Worm (Caenorhabditis elegans) whole organism, L4 larva: Measurements from ENCODE around the gene T13A10.64.

Experiments used
- F10B5.3 ChIP-seq: sonication (generic microtip); optimal IDR thresholded peaks from 2 replicates; lab custom pipeline; 2016; ENCODE audit warnings: mild to moderate bottlenecking, missing genetic modification characterization, missing compliant biosample characterization
- F49E8.2 ChIP-seq: sonication (generic microtip); optimal IDR thresholded peaks from 2 replicates; lab custom pipeline; 2016; ENCODE audit warnings: missing compliant biosample characterization, mild to moderate bottlenecking, missing genetic modification characterization, borderline replicate concordance
- Y105C5A.15 ChIP-seq: fragments of 200-800 bp; sonication (Bioruptor generic); IDR thresholded peaks from 2 replicates; pipeline ENCODE4 v1.3.6; 2022; ENCODE audit warnings: missing genetic modification characterization, missing compliant biosample characterization
- Y5F2A.4 ChIP-seq: fragments of 200-800 bp; sonication (Bioruptor generic); optimal IDR thresholded peaks from 2 replicates; lab custom pipeline; 2018; ENCODE audit warnings: mild to moderate bottlenecking, missing genetic modification characterization, missing compliant biosample characterization
- ZK337.2 ChIP-seq: fragments of 200-800 bp; sonication (Bioruptor generic); IDR thresholded peaks from 2 replicates; pipeline ENCODE4 v1.3.6; 2022; ENCODE audit warnings: missing genetic modification reagents, missing genetic modification characterization, missing compliant biosample characterization
- aha-1 ChIP-seq: fragments of 150-350 bp; peaks from one replicate; lab custom pipeline; 2014; ENCODE audit warnings: missing biosample characterization, missing genetic modification characterization
- aly-2 ChIP-seq: sonication (generic microtip); optimal IDR thresholded peaks from 2 replicates; lab custom pipeline; 2018; ENCODE audit warnings: missing biosample characterization, missing genetic modification characterization
- arid-1 ChIP-seq: fragments of 200-800 bp; sonication (Bioruptor generic); conservative IDR thresholded peaks from 2 replicates; pipeline ENCODE4 v1.3.6; 2022; ENCODE audit warnings: missing genetic modification reagents, missing genetic modification characterization, missing compliant biosample characterization
- ceh-32 ChIP-seq: sonication (generic microtip); optimal IDR thresholded peaks from 2 replicates; lab custom pipeline; 2016; ENCODE audit warnings: mild to moderate bottlenecking, missing genetic modification characterization, missing compliant biosample characterization; ENCODE audit not compliant: poor library complexity
- ceh-82 ChIP-seq: sonication (generic microtip); optimal IDR thresholded peaks from 2 replicates; lab custom pipeline; 2017; ENCODE audit warnings: missing biosample characterization, missing genetic modification characterization
- ces-1 ChIP-seq: fragments of 150-350 bp; sonication (generic microtip); optimal IDR thresholded peaks from 4 replicates; lab custom pipeline; 2014; ENCODE audit warnings: missing biosample characterization, missing genetic modification reagents, missing genetic modification characterization
- daf-16 ChIP-seq, 3 experiments: sonication (generic microtip); optimal IDR thresholded peaks; 2 replicates each; lab custom pipeline; 2016 to 2017; ENCODE audit warnings: missing genetic modification characterization in 3 of 3, missing genetic modification reagents in 3 of 3, mild to moderate bottlenecking in 2 of 3, missing compliant biosample characterization in 2 of 3, missing biosample characterization in 1 of 3, moderate library complexity in 1 of 3
- dmd-6 ChIP-seq: fragments of 200-800 bp; sonication (Bioruptor generic); IDR thresholded peaks from 2 replicates; pipeline ENCODE4 v1.3.6; 2022; ENCODE audit warnings: missing genetic modification reagents, missing genetic modification characterization, missing compliant biosample characterization
- dpl-1 ChIP-seq: fragments of 150-350 bp; optimal IDR thresholded peaks from 2 replicates; lab custom pipeline; 2014; ENCODE audit warnings: missing biosample characterization, missing genetic modification reagents, missing genetic modification characterization
- dve-1 ChIP-seq: sonication (generic microtip); optimal IDR thresholded peaks from 2 replicates; lab custom pipeline; 2017; ENCODE audit warnings: antibody characterized with exemption, mild to moderate bottlenecking, missing genetic modification characterization, missing compliant biosample characterization; ENCODE audit not compliant: insufficient read depth
- egl-27 ChIP-seq: sonication (generic microtip); optimal IDR thresholded peaks from 3 replicates; lab custom pipeline; 2017; ENCODE audit warnings: missing biosample characterization, missing genetic modification reagents, missing genetic modification characterization
- fkh-10 ChIP-seq: fragments of 150-350 bp; optimal IDR thresholded peaks from 2 replicates; lab custom pipeline; 2014; ENCODE audit warnings: missing biosample characterization, missing genetic modification reagents, missing genetic modification characterization
- hif-1 ChIP-seq, 2 experiments: sonication (generic microtip); optimal IDR thresholded peaks; 2 replicates each; lab custom pipeline; 2016 to 2017; ENCODE audit warnings: missing compliant biosample characterization in 2 of 2, missing genetic modification characterization in 2 of 2, missing genetic modification reagents in 2 of 2, missing genotype in 2 of 2, mild to moderate bottlenecking in 1 of 2
- hlh-30 ChIP-seq: sonication (generic microtip); optimal IDR thresholded peaks from 2 replicates; lab custom pipeline; 2017; ENCODE audit warnings: antibody characterized with exemption, mild to moderate bottlenecking, missing genetic modification characterization, missing compliant biosample characterization; ENCODE audit not compliant: insufficient read depth
- jun-1 ChIP-seq: fragments of 150-350 bp; optimal IDR thresholded peaks from 2 replicates; lab custom pipeline; 2014; ENCODE audit warnings: missing biosample characterization, missing genetic modification reagents, missing genetic modification characterization
- lim-7 ChIP-seq: fragments of 200-800 bp; sonication (Bioruptor generic); IDR thresholded peaks from 2 replicates; pipeline ENCODE4 v1.3.6; 2022; ENCODE audit warnings: missing genetic modification characterization, missing compliant biosample characterization
- lin-39 ChIP-seq: fragments of 150-350 bp; optimal IDR thresholded peaks from 2 replicates; lab custom pipeline; 2014; ENCODE audit warnings: missing biosample characterization, missing genetic modification reagents, missing genetic modification characterization
- nhr-28 ChIP-seq: fragments of 150-350 bp; optimal IDR thresholded peaks from 2 replicates; lab custom pipeline; 2014; ENCODE audit warnings: missing biosample characterization, missing genetic modification characterization
- nhr-41 ChIP-seq: fragments of 200-800 bp; sonication (Bioruptor generic); IDR thresholded peaks from 2 replicates; pipeline ENCODE4 v1.3.6; 2022; ENCODE audit warnings: missing genetic modification reagents, missing genetic modification characterization, missing compliant biosample characterization
- pha-4 ChIP-seq, 2 experiments: fragments of 150-350 bp in 1 of 2; fragments of 200-800 bp in 1 of 2; sonication (Bioruptor generic) in 1 of 2; IDR thresholded peaks in 1 of 2; optimal IDR thresholded peaks in 1 of 2; 2 replicates each; pipeline versions ENCODE4 v1.3.6 to Lab custom; 2014 to 2022; ENCODE audit warnings: missing genetic modification characterization in 2 of 2, missing genetic modification reagents in 2 of 2, missing biosample characterization in 1 of 2, missing compliant biosample characterization in 1 of 2
- pqm-1 ChIP-seq: sonication (generic microtip); optimal IDR thresholded peaks from 2 replicates; lab custom pipeline; 2017; ENCODE audit warnings: missing biosample characterization, missing genetic modification characterization
- spr-3 ChIP-seq: fragments of 200-800 bp; sonication (Bioruptor generic); optimal IDR thresholded peaks from 2 replicates; lab custom pipeline; 2018; ENCODE audit warnings: mild to moderate bottlenecking, missing genetic modification characterization, missing compliant biosample characterization
- tag-97 ChIP-seq: fragments of 200-800 bp; sonication (Bioruptor generic); IDR thresholded peaks from 2 replicates; pipeline ENCODE4 v1.3.6; 2022; ENCODE audit warnings: missing genetic modification characterization, missing compliant biosample characterization
- unc-62 ChIP-seq, 3 experiments: fragments of 150-350 bp in 1 of 3; sonication (generic microtip); optimal IDR thresholded peaks in 2 of 3; peaks in 1 of 3; 1 replicate in 1 of 3; 2 replicates in 2 of 3; lab custom pipeline; 2014 to 2017; ENCODE audit warnings: missing biosample characterization in 3 of 3, missing genetic modification characterization in 3 of 3, missing genetic modification reagents in 3 of 3, missing genotype in 1 of 3
- zfp-2 ChIP-seq: sonication (generic microtip); optimal IDR thresholded peaks from 2 replicates; lab custom pipeline; 2016; ENCODE audit warnings: mild to moderate bottlenecking, missing genetic modification characterization, missing compliant biosample characterization
- zip-2 ChIP-seq: fragments of 150-350 bp; optimal IDR thresholded peaks from 2 replicates; lab custom pipeline; 2014; ENCODE audit warnings: missing biosample characterization, missing genetic modification characterization

The T13A10.64 gene

ce11 chrIV:6230560-6231073 lies 24.1 kb upstream of the T13A10.64 start, which contains the start of gene F58F9.4:
Gene F58F9.4, plus strand, starts transcription at chrIV:6231023.
- TF ChIP-seq daf-16 (GFP tag; optimal IDR thresholded peaks at IDR 0.05; lab: Kevin White, UChicago), result no peak
- peak; percentile 31 for TF ChIP-seq daf-16 (tag; optimal IDR thresholded peaks at IDR 0.05; lab: Kevin White, UChicago)
- no peak for TF ChIP-seq dpl-1 (GFP tag; lab: Kevin White, UChicago)
- TF ChIP-seq Y105C5A.15 (GFP tag; lab: Robert Waterston, UW), result no peak
- peak; percentile 28 for TF ChIP-seq nhr-28 (tag; lab: Kevin White, UChicago)
- TF ChIP-seq ceh-82 (tag; lab: Kevin White, UChicago), result no peak
- TF ChIP-seq nhr-41, result no peak
- TF ChIP-seq pqm-1, result peak; percentile 41
- TF ChIP-seq fkh-10 (GFP tag; lab: Kevin White, UChicago), result no peak
- TF ChIP-seq ZK337.2 (GFP tag; lab: Robert Waterston, UW), result no peak
- peak; percentile 37; the same call in 1 of the 2 replicates for TF ChIP-seq dmd-6

- TF ChIP-seq lim-7 (GFP tag; lab: Robert Waterston, UW) (no peak), zfp-2 (tag; lab: Kevin White, UChicago) (no peak), F10B5.3 (tag; lab: Kevin White, UChicago) (no peak), nhr-41 (no peak), ceh-82 (tag; lab: Kevin White, UChicago) (no peak), arid-1 (GFP tag; lab: Robert Waterston, UW) (no peak), aly-2 (tag; lab: Kevin White, UChicago) (no peak), daf-16 (GFP tag; optimal IDR thresholded peaks at IDR 0.05; lab: Kevin White, UChicago) (no peak), daf-16 (tag; optimal IDR thresholded peaks at IDR 0.05; lab: Kevin White, UChicago) (peak; percentile 79), unc-62 (GFP tag; optimal IDR thresholded peaks at IDR 0.05 in 1 of 2; lab: Kevin White, UChicago) (peak in 1 of 2 experiments; percentile 88), unc-62 (tag; optimal IDR thresholded peaks at IDR 0.05; lab: Kevin White, UChicago) (no peak), pha-4 (GFP tag; IDR thresholded peaks at IDR 0.05; lab: Robert Waterston, UW) (no peak), pha-4 (tag; optimal IDR thresholded peaks at IDR 0.05; lab: Kevin White, UChicago) (no peak), lin-39 (tag; lab: Kevin White, UChicago) (no peak), hif-1 (tag; optimal IDR thresholded peaks at IDR 0.05; lab: Kevin White, UChicago) (no peak), F49E8.2 (tag; lab: Kevin White, UChicago) (no peak), pqm-1 (peak; percentile 52), ces-1 (GFP tag; lab: Kevin White, UChicago) (no peak), egl-27 (tag; lab: Kevin White, UChicago) (no peak), aha-1 (tag; lab: Kevin White, UChicago) (peak; percentile 73), nhr-28 (tag; lab: Kevin White, UChicago) (peak; percentile 48), ceh-32 (no peak), dve-1 (tag; lab: Kevin White, UChicago) (peak; percentile 30), Y5F2A.4 (GFP tag; lab: Kevin White, UChicago) (no peak), dmd-6 (peak; percentile 25; the same call in 1 of the 2 replicates), tag-97 (GFP tag; lab: Robert Waterston, UW) (no peak)
Measured at ce11 chrIV:6232769-6233290, 21.9 kb upstream of the T13A10.64 start, which contains the start of gene F58F9.3. Gene F58F9.3, plus strand, starts transcription at chrIV:6233240.

ce11 chrIV:6237508-6238227 lies 17.1 kb upstream of the T13A10.64 start, which contains the start of the genes F58F9.6 and F58F9.8:
Gene F58F9.6, minus strand, starts transcription at chrIV:6237608.
Gene F58F9.8, plus strand, starts transcription at chrIV:6238177.
- TF ChIP-seq hlh-30, result no peak
- TF ChIP-seq arid-1 (GFP tag; lab: Robert Waterston, UW), result no peak
- no peak for TF ChIP-seq nhr-41
- no peak for TF ChIP-seq zip-2 (tag; lab: Kevin White, UChicago)
- TF ChIP-seq dpl-1 (GFP tag; lab: Kevin White, UChicago), result no peak
- no peak for TF ChIP-seq jun-1 (tag; lab: Kevin White, UChicago)
- no peak for TF ChIP-seq spr-3 (GFP tag; lab: Kevin White, UChicago)
- TF ChIP-seq, all 104 proteins: peak for 0
